Fruit fly (Drosophila melanogaster) whole organism, embryonic: ENCODE measurements around the gene MED22.

ENCODE experiments used
- B-H1 ChIP-seq: fragments of 200-800 bp; sonication (Bioruptor generic); IDR thresholded peaks from 3 replicates; pipeline ENCODE4 v1.3.6; 2022; ENCODE audit warnings: missing biosample characterization, missing genetic modification characterization
- BEAF-32 ChIP-seq: fragments of 200-800 bp; sonication (Bioruptor generic); optimal IDR thresholded peaks from 3 replicates; lab custom pipeline; 2017; ENCODE audit warnings: missing biosample characterization, missing genetic modification characterization, mild to moderate bottlenecking, moderate library complexity, missing genetic modification reagents
- CG11085 ChIP-seq: fragments of 200-800 bp; sonication (Bioruptor generic); IDR thresholded peaks from 2 replicates; pipeline ENCODE4 v1.3.6; 2022; ENCODE audit warnings: missing biosample characterization, missing genetic modification characterization
- CG11560 ChIP-seq: fragments of 200-800 bp; sonication (Bioruptor generic); IDR thresholded peaks from 3 replicates; pipeline ENCODE4 v1.3.6; 2022; ENCODE audit warnings: missing biosample characterization, missing genetic modification characterization
- CG12219 ChIP-seq: fragments of 200-800 bp; sonication (Bioruptor generic); optimal IDR thresholded peaks from 3 replicates; lab custom pipeline; 2018; ENCODE audit warnings: missing biosample characterization, mild to moderate bottlenecking, missing genetic modification characterization
- CG15011 ChIP-seq: fragments of 200-800 bp; sonication (Bioruptor generic); optimal IDR thresholded peaks from 3 replicates; lab custom pipeline; 2018; ENCODE audit warnings: missing biosample characterization, mild to moderate bottlenecking, missing genetic modification characterization
- CG15269 ChIP-seq: fragments of 200-800 bp; sonication (Bioruptor generic); optimal IDR thresholded peaks from 2 replicates; lab custom pipeline; 2018; ENCODE audit warnings: missing biosample characterization, mild to moderate bottlenecking, missing genetic modification characterization, moderate library complexity
- CG17328 ChIP-seq: fragments of 200-800 bp; sonication (Bioruptor generic); IDR thresholded peaks from 2 replicates; pipeline ENCODE4 v1.3.6; 2022; ENCODE audit warnings: missing biosample characterization, missing genetic modification characterization
- CG17361 ChIP-seq: fragments of 200-800 bp; sonication (Bioruptor generic); IDR thresholded peaks from 3 replicates; pipeline ENCODE4 v1.3.6; 2022; ENCODE audit warnings: missing biosample characterization, missing genetic modification characterization
- CG17568 ChIP-seq: fragments of 200-800 bp; sonication (Bioruptor generic); optimal IDR thresholded peaks from 2 replicates; lab custom pipeline; 2018; ENCODE audit warnings: missing biosample characterization, mild to moderate bottlenecking, missing genetic modification characterization, moderate library complexity
- CG18619 ChIP-seq: fragments of 200-800 bp; sonication (Bioruptor generic); optimal IDR thresholded peaks from 3 replicates; lab custom pipeline; 2017; ENCODE audit warnings: missing biosample characterization, mild to moderate bottlenecking, missing genetic modification characterization
- CG3163 ChIP-seq: fragments of 200-800 bp; sonication (Bioruptor generic); optimal IDR thresholded peaks from 3 replicates; lab custom pipeline; 2016; ENCODE audit warnings: missing biosample characterization, missing genetic modification characterization
- CG3281 ChIP-seq: fragments of 200-800 bp; sonication (Bioruptor generic); optimal IDR thresholded peaks from 3 replicates; lab custom pipeline; 2017; ENCODE audit warnings: missing biosample characterization, mild to moderate bottlenecking, missing genetic modification characterization
- CG6175 ChIP-seq: fragments of 200-800 bp; sonication (Bioruptor generic); IDR thresholded peaks from 3 replicates; pipeline ENCODE4 v1.3.6; 2022; ENCODE audit warnings: missing biosample characterization, missing genetic modification characterization
- CG6854 ChIP-seq: fragments of 200-800 bp; sonication (Bioruptor generic); optimal IDR thresholded peaks from 3 replicates; lab custom pipeline; 2017; ENCODE audit warnings: missing biosample characterization, mild to moderate bottlenecking, missing genetic modification characterization
- CG7556 ChIP-seq: fragments of 200-800 bp; sonication (Bioruptor generic); optimal IDR thresholded peaks from 2 replicates; lab custom pipeline; 2017; ENCODE audit warnings: missing biosample characterization, mild to moderate bottlenecking, missing genetic modification characterization
- CG7987 ChIP-seq: fragments of 200-800 bp; sonication (Bioruptor generic); optimal IDR thresholded peaks from 2 replicates; lab custom pipeline; 2018; ENCODE audit warnings: missing biosample characterization, mild to moderate bottlenecking, missing genetic modification characterization, moderate library complexity
- CG8944 ChIP-seq: fragments of 200-800 bp; sonication (Bioruptor generic); optimal IDR thresholded peaks from 3 replicates; lab custom pipeline; 2016; ENCODE audit warnings: missing biosample characterization, missing genetic modification characterization
- CG9215 ChIP-seq: fragments of 200-800 bp; sonication (Bioruptor generic); IDR thresholded peaks from 2 replicates; pipeline ENCODE4 v1.3.6; 2022; ENCODE audit warnings: missing biosample characterization, missing genetic modification characterization
- CG9817 ChIP-seq: fragments of 200-800 bp; sonication (Bioruptor generic); optimal IDR thresholded peaks from 2 replicates; lab custom pipeline; 2018; ENCODE audit warnings: missing biosample characterization, mild to moderate bottlenecking, missing genetic modification characterization, moderate library complexity
- Chrac-16 ChIP-seq: fragments of 200-800 bp; sonication (Bioruptor generic); optimal IDR thresholded peaks from 3 replicates; lab custom pipeline; 2016; ENCODE audit warnings: missing biosample characterization, missing genetic modification characterization
- Dip2 ChIP-seq: fragments of 200-800 bp; sonication (Bioruptor generic); IDR thresholded peaks from 2 replicates; pipeline ENCODE4 v1.3.6; 2022; ENCODE audit warnings: missing biosample characterization, missing genetic modification characterization
- Dp ChIP-seq: fragments of 200-800 bp; sonication (Bioruptor generic); optimal IDR thresholded peaks from 2 replicates; lab custom pipeline; 2018; ENCODE audit warnings: missing biosample characterization, mild to moderate bottlenecking, missing genetic modification characterization, moderate library complexity
- Gug ChIP-seq: fragments of 200-800 bp; sonication (Bioruptor generic); IDR thresholded peaks from 4 replicates; pipeline ENCODE4 v1.3.6; 2022; ENCODE audit warnings: missing biosample characterization, missing genetic modification characterization
- HLHmδ ChIP-seq: fragments of 200-800 bp; sonication (Bioruptor generic); optimal IDR thresholded peaks from 2 replicates; lab custom pipeline; 2018; ENCODE audit warnings: missing biosample characterization, mild to moderate bottlenecking, missing genetic modification characterization, moderate library complexity
- Hmx ChIP-seq: fragments of 200-800 bp; sonication (Bioruptor generic); optimal IDR thresholded peaks from 2 replicates; lab custom pipeline; 2016; ENCODE audit warnings: missing biosample characterization, missing genetic modification characterization
- MESR4 ChIP-seq: fragments of 200-800 bp; sonication (Bioruptor generic); optimal IDR thresholded peaks from 2 replicates; lab custom pipeline; 2018; ENCODE audit warnings: missing biosample characterization, mild to moderate bottlenecking, missing genetic modification characterization, moderate library complexity
- NK7.1 ChIP-seq: fragments of 200-800 bp; sonication (Bioruptor generic); optimal IDR thresholded peaks from 3 replicates; lab custom pipeline; 2016; ENCODE audit warnings: missing biosample characterization, missing genetic modification characterization
- NfI ChIP-seq: fragments of 200-800 bp; sonication (Bioruptor generic); optimal IDR thresholded peaks from 3 replicates; lab custom pipeline; 2018; ENCODE audit warnings: missing biosample characterization, mild to moderate bottlenecking, missing genetic modification characterization, moderate library complexity
- Oli ChIP-seq: fragments of 200-800 bp; sonication (Bioruptor generic); optimal IDR thresholded peaks from 2 replicates; lab custom pipeline; 2018; ENCODE audit warnings: missing biosample characterization, mild to moderate bottlenecking, missing genetic modification characterization, moderate library complexity
- PHDP ChIP-seq: fragments of 200-800 bp; sonication (Bioruptor generic); optimal IDR thresholded peaks from 3 replicates; lab custom pipeline; 2018; ENCODE audit warnings: missing biosample characterization, mild to moderate bottlenecking, missing genetic modification characterization, moderate library complexity
- Poxn ChIP-seq: fragments of 200-800 bp; sonication (Bioruptor generic); IDR thresholded peaks from 2 replicates; pipeline ENCODE4 v1.3.6; 2022; ENCODE audit warnings: missing biosample characterization, missing genetic modification characterization
- Sox102F ChIP-seq: fragments of 200-800 bp; sonication (Bioruptor generic); optimal IDR thresholded peaks from 2 replicates; lab custom pipeline; 2018; ENCODE audit warnings: missing biosample characterization, mild to moderate bottlenecking, missing genetic modification characterization, moderate library complexity
- btn ChIP-seq: fragments of 200-800 bp; sonication (Bioruptor generic); optimal IDR thresholded peaks from 2 replicates; lab custom pipeline; 2016; ENCODE audit warnings: missing biosample characterization, missing genetic modification characterization
- caup ChIP-seq: fragments of 200-800 bp; sonication (Bioruptor generic); optimal IDR thresholded peaks from 3 replicates; lab custom pipeline; 2017; ENCODE audit warnings: missing biosample characterization, mild to moderate bottlenecking, missing genetic modification characterization, moderate library complexity; ENCODE audit not compliant: severe bottlenecking
- fru ChIP-seq: fragments of >200 bp; optimal IDR thresholded peaks from 2 replicates; lab custom pipeline; 2017
- gcm2 ChIP-seq: fragments of 200-800 bp; sonication (Bioruptor generic); optimal IDR thresholded peaks from 2 replicates; lab custom pipeline; 2016; ENCODE audit warnings: missing biosample characterization, missing genetic modification characterization
- hbn ChIP-seq: fragments of 200-800 bp; sonication (Bioruptor generic); IDR thresholded peaks from 2 replicates; pipeline ENCODE4 v1.3.6; 2022; ENCODE audit warnings: missing biosample characterization, missing genetic modification characterization; ENCODE audit not compliant: partially characterized antibody
- ind ChIP-seq: fragments of 200-800 bp; sonication (Bioruptor generic); optimal IDR thresholded peaks from 3 replicates; lab custom pipeline; 2016; ENCODE audit warnings: missing biosample characterization, missing genetic modification characterization
- maf-S ChIP-seq: fragments of 200-800 bp; sonication (Bioruptor generic); optimal IDR thresholded peaks from 2 replicates; lab custom pipeline; 2016; ENCODE audit warnings: missing biosample characterization, missing genetic modification characterization
- nom ChIP-seq: fragments of 200-800 bp; sonication (Bioruptor generic); optimal IDR thresholded peaks from 2 replicates; lab custom pipeline; 2017; ENCODE audit warnings: missing biosample characterization, missing genetic modification characterization, mild to moderate bottlenecking, moderate library complexity, missing genetic modification reagents
- oc ChIP-seq: fragments of 200-800 bp; sonication (Bioruptor generic); optimal IDR thresholded peaks from 2 replicates; lab custom pipeline; 2018; ENCODE audit warnings: missing biosample characterization, mild to moderate bottlenecking, missing genetic modification characterization, moderate library complexity
- onecut ChIP-seq: fragments of 200-800 bp; sonication (Bioruptor generic); IDR thresholded peaks from 2 replicates; pipeline ENCODE4 v1.3.6; 2022; ENCODE audit warnings: missing biosample characterization, missing genetic modification characterization
- pan ChIP-seq, 4 experiments: fragments of >200 bp in 3 of 4; fragments of 200-800 bp in 1 of 4; sonication (Bioruptor generic) in 1 of 4; optimal IDR thresholded peaks in 3 of 4; IDR thresholded peaks in 1 of 4; 2 replicates each; pipeline versions ENCODE4 v1.3.6 to Lab custom; 2017 to 2022; ENCODE audit warnings: missing biosample characterization in 2 of 4, missing genetic modification characterization in 2 of 4, mixed read lengths in 1 of 4
- ro ChIP-seq: fragments of 200-800 bp; sonication (Bioruptor generic); IDR thresholded peaks from 2 replicates; pipeline ENCODE4 v1.3.6; 2022; ENCODE audit warnings: missing biosample characterization, missing genetic modification characterization
- tna ChIP-seq: fragments of 200-800 bp; sonication (Bioruptor generic); IDR thresholded peaks from 2 replicates; pipeline ENCODE4 v1.3.6; 2022; ENCODE audit warnings: missing biosample characterization, missing genetic modification characterization; ENCODE audit not compliant: partially characterized antibody
- toy ChIP-seq: fragments of 200-800 bp; sonication (Bioruptor generic); IDR thresholded peaks from 2 replicates; pipeline ENCODE4 v1.3.6; 2022; ENCODE audit warnings: missing biosample characterization, missing genetic modification characterization
- usp ChIP-seq: fragments of >200 bp; optimal IDR thresholded peaks from 2 replicates; lab custom pipeline; 2017; ENCODE audit warnings: missing biosample characterization, missing genetic modification characterization
- zen ChIP-seq: fragments of 200-800 bp; sonication (Bioruptor generic); optimal IDR thresholded peaks from 3 replicates; lab custom pipeline; 2018; ENCODE audit warnings: missing biosample characterization, mild to moderate bottlenecking, missing genetic modification characterization, moderate library complexity

Gene MED22

dm6 chrX:900725-901345 is 27.1 kb upstream of the MED22 start (continued):
- peak; percentile 85 for TF ChIP-seq PHDP (tag; lab: Kevin White, UChicago)
- TF ChIP-seq BEAF-32 (GFP tag; lab: Kevin White, UChicago), result no peak
- peak; percentile 84 for TF ChIP-seq Oli (tag; lab: Kevin White, UChicago)
- no peak for TF ChIP-seq Dip2 (GFP tag; lab: Robert Waterston, UW)
- TF ChIP-seq caup, result peak; percentile 74
- peak; percentile 74 for TF ChIP-seq CG3281 (GFP tag; lab: Kevin White, UChicago)
- TF ChIP-seq btn (GFP tag; lab: Kevin White, UChicago), result peak; percentile 56
- TF ChIP-seq Poxn (GFP tag; lab: Robert Waterston, UW), result 0 out of 2 replicates have a peak, but pooled peaks have one; percentile 23
- no peak for TF ChIP-seq Dp (GFP tag; lab: Kevin White, UChicago)
- peak; percentile 56 for TF ChIP-seq CG6854 (GFP tag; lab: Kevin White, UChicago)
- no peak for TF ChIP-seq Hmx (GFP tag; lab: Kevin White, UChicago)
- peak; percentile 29 for TF ChIP-seq CG7987 (GFP tag; lab: Kevin White, UChicago)
- TF ChIP-seq nom (GFP tag; lab: Kevin White, UChicago), result peak; percentile 84
- peak; percentile 61 for TF ChIP-seq CG11085
- peak; percentile 29; the same call in 1 of the 3 replicates for TF ChIP-seq CG6175 (GFP tag; lab: Robert Waterston, UW)
- peak; percentile 84 for TF ChIP-seq Sox102F (GFP tag; lab: Kevin White, UChicago)
- TF ChIP-seq tna (GFP tag; lab: Robert Waterston, UW), result no peak
- TF ChIP-seq CG12219, result peak; percentile 80
- TF ChIP-seq CG3163, result peak; percentile 16
- peak; percentile 80 for TF ChIP-seq NfI
- peak; percentile 67 for TF ChIP-seq maf-S
- peak; percentile 59 for TF ChIP-seq CG9215
- TF ChIP-seq CG17328 (GFP tag; lab: Robert Waterston, UW), result peak; percentile 87
- peak; percentile 25 for TF ChIP-seq CG15011 (GFP tag; lab: Kevin White, UChicago)
- no peak for TF ChIP-seq usp (GFP tag; lab: Kevin White, UChicago)
- TF ChIP-seq CG8944 (GFP tag; lab: Kevin White, UChicago), result peak; percentile 76
- TF ChIP-seq CG11560 (tag; lab: Robert Waterston, UW), result 0 out of 3 replicates have a peak, but pooled peaks have one; percentile 26
- peak; percentile 89 for TF ChIP-seq ind
- TF ChIP-seq zen (tag; lab: Kevin White, UChicago), result peak; percentile 52
- peak; percentile 73 for TF ChIP-seq onecut (GFP tag; lab: Robert Waterston, UW)
- peak; percentile 37 for TF ChIP-seq gcm2 (GFP tag; lab: Kevin White, UChicago)
- TF ChIP-seq CG15269 (tag; lab: Kevin White, UChicago), result peak; percentile 86
- TF ChIP-seq NK7.1 (GFP tag; lab: Kevin White, UChicago), result peak; percentile 55
- peak; percentile 82 for TF ChIP-seq CG9817 (tag; lab: Kevin White, UChicago)
- peak; percentile 69 for TF ChIP-seq Chrac-16 (GFP tag; lab: Kevin White, UChicago)
- peak; percentile 53 for TF ChIP-seq CG17568 (GFP tag; lab: Kevin White, UChicago)
- TF ChIP-seq pan (optimal IDR thresholded peaks at IDR 0.05; lab: Kevin White, UChicago), result no peak
- peak in 1 of 2 experiments; percentile 84 for TF ChIP-seq pan (GFP tag; optimal IDR thresholded peaks at IDR 0.05 in 1 of 2, IDR thresholded peaks at IDR 0.05 in 1 of 2)
- TF ChIP-seq oc (tag; lab: Kevin White, UChicago), result peak; percentile 68
- peak; percentile 79 for TF ChIP-seq Gug (GFP tag; lab: Robert Waterston, UW)
- no peak for TF ChIP-seq fru
- peak; percentile 72 for TF ChIP-seq CG7556
- TF ChIP-seq HLHmδ (GFP tag; lab: Kevin White, UChicago), result no peak
- peak; percentile 62 for TF ChIP-seq CG18619 (GFP tag; lab: Kevin White, UChicago)
- TF ChIP-seq MESR4 (GFP tag; lab: Kevin White, UChicago), result peak; percentile 10
- TF ChIP-seq CG17361, result peak; percentile 80
- no peak for TF ChIP-seq toy (GFP tag; lab: Robert Waterston, UW)
- TF ChIP-seq ro (GFP tag; lab: Robert Waterston, UW), result peak; percentile 63; the same call in 1 of the 2 replicates
- peak; percentile 60 for TF ChIP-seq B-H1 (GFP tag; lab: Robert Waterston, UW)
- no peak for TF ChIP-seq hbn (GFP tag; lab: Robert Waterston, UW)
